Worm (Caenorhabditis elegans): ENCODE data around the gene cah-5.

DNA sequence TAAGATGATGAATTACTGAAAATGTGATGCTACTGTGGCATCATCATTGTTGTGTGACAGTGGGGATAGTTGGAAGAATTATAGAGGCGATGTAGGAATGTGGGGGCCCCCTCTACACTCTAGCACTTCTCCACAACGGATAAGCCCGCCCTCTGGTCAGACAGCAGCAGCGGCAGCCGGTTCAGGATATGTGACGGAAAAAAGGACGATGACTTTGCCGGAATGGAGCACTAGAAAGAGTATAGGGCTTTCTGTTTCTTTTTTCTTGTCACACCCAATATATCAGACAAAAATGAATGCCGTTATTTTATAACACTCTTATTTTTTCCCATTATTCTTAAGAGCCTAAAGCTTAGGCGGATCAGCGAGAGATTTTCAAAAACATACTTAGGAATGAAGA, 14.4 kb upstream of the cah-5 start, which contains the start of gene tyra-2:
- TF ChIP-seq sea-2 (GFP tag; IDR thresholded peaks at IDR 0.05) = no peak
- no peak for TF ChIP-seq ama-1 (optimal IDR thresholded peaks at IDR 0.05)
- TF ChIP-seq ama-1 (GFP tag; optimal IDR thresholded peaks at IDR 0.05) = no peak
- TF ChIP-seq xnd-1 (tag; optimal IDR thresholded peaks at IDR 0.05) = no peak
- TF ChIP-seq madf-10 (tag; optimal IDR thresholded peaks at IDR 0.05) = no peak
- no peak for TF ChIP-seq dox-1 (GFP tag; IDR thresholded peaks at IDR 0.05)
- no peak for TF ChIP-seq rcor-1 (GFP tag; IDR thresholded peaks at IDR 0.05)
- no peak for TF ChIP-seq lin-40 (tag; optimal IDR thresholded peaks at IDR 0.05)
- TF ChIP-seq rec-8 (tag; optimal IDR thresholded peaks at IDR 0.05) = no peak
- TF ChIP-seq madf-3 (GFP tag; IDR thresholded peaks at IDR 0.05) = no peak
- no peak for TF ChIP-seq lir-1 (GFP tag; conservative IDR thresholded peaks at IDR 0.05)
- TF ChIP-seq let-607 (tag; optimal IDR thresholded peaks at IDR 0.05) = no peak
- no peak for TF ChIP-seq lin-54 (GFP tag; optimal IDR thresholded peaks at IDR 0.05)

Data from whole organism, young adult.